Fruit fly (Drosophila melanogaster) whole organism, prepupa: ENCODE measurements around the gene CG15754.
A peak's percentile ranks its signal among the peaks of the same experiment; 100 is the strongest.

Source experiments
- CG11762 ChIP-seq: fragments of 200-800 bp; sonication (Bioruptor generic); optimal IDR thresholded peaks from 3 replicates; lab custom pipeline; 2016; ENCODE audit warnings: missing biosample characterization, missing genetic modification characterization; ENCODE audit not compliant: insufficient read depth
- CG6854 ChIP-seq: fragments of 200-800 bp; sonication (Bioruptor generic); optimal IDR thresholded peaks from 2 replicates; lab custom pipeline; 2017; ENCODE audit warnings: missing biosample characterization, mild to moderate bottlenecking, missing genetic modification characterization
- Hr39 ChIP-seq: fragments of 200-800 bp; sonication (Bioruptor generic); optimal IDR thresholded peaks from 2 replicates; lab custom pipeline; 2016; ENCODE audit warnings: missing biosample characterization, missing genetic modification characterization
- Smox ChIP-seq: fragments of 200-800 bp; sonication (Bioruptor generic); optimal IDR thresholded peaks from 3 replicates; lab custom pipeline; 2016; ENCODE audit warnings: missing biosample characterization, missing genetic modification characterization
- Sox102F ChIP-seq: fragments of 200-800 bp; sonication (Bioruptor generic); optimal IDR thresholded peaks from 2 replicates; lab custom pipeline; 2016; ENCODE audit warnings: missing biosample characterization, mild to moderate bottlenecking, missing genetic modification characterization
- Sox14 ChIP-seq: fragments of 200-800 bp; sonication (Bioruptor generic); optimal IDR thresholded peaks from 3 replicates; lab custom pipeline; 2016; ENCODE audit warnings: missing biosample characterization, missing genetic modification characterization
- Sox15 ChIP-seq: fragments of 200-800 bp; sonication (Bioruptor generic); optimal IDR thresholded peaks from 3 replicates; lab custom pipeline; 2016; ENCODE audit warnings: missing biosample characterization, missing genetic modification characterization
- achi ChIP-seq: fragments of 200-800 bp; sonication (Bioruptor generic); optimal IDR thresholded peaks from 3 replicates; lab custom pipeline; 2016; ENCODE audit warnings: missing biosample characterization, missing genetic modification characterization

The CG15754 gene

DNA sequence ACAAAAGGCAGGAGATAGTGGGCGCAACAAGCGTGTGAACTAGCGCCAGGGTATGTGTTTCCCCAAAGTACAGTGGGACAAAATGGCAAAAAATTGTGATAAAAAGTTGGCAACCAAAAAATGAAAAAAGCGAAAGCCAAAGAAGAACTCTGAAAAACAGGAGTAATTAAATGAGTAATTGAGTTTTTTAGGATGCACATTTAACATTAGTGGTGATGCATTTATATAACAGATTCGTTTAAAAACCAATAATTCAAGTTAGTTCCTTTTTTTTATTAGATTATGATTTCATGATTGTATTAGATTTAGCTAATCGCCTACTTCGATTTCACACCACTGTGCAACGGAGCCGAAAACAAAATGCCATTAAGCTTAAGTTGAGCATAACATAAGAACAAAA is 44.6 kb downstream of the CG15754 start (continued):
- TF ChIP-seq CG6854 (GFP tag; lab: Kevin White, UChicago) (no peak), Hr39 (peak; percentile 63), Smox (GFP tag; lab: Kevin White, UChicago) (peak; percentile 35), achi (GFP tag; lab: Kevin White, UChicago) (peak; percentile 61), CG11762 (GFP tag; lab: Kevin White, UChicago) (no peak), Sox15 (GFP tag; lab: Kevin White, UChicago) (peak; percentile 15), Sox102F (GFP tag; lab: Kevin White, UChicago) (peak; percentile 20), Sox14 (GFP tag; lab: Kevin White, UChicago) (peak; percentile 56)
